Fruit fly (Drosophila melanogaster): ENCODE results near the gene CG44215.

The CG44215 gene

DNA sequence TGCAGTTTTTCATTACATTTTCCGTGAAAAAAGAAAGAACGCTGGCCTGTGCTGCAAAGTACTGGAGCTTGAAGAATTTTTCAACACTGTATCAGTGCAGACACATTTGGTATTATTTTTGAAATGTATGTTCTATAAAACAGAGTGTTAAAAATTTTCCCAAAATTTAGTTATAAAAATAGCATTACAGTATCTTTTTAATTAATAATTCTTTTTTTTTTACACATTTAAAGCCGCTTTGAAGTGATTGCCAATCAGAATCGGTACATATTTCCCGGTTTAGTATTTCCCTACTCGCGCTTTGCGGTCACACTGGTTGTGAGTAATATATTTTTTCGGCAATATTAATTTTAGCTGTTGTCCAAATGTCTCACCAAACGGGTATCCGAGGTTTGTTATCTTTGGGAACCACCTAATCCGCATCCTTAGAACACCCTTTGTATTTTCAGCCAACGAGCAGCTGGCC, 31.9 kb downstream of the CG44215 start, which contains the start of the genes Abi and twf:
Abi (minus strand) TSS at position 74 of the 466 bp plus-strand sequence.
twf (plus strand) TSS at position 308 of the 466 bp plus-strand sequence.
- peak; percentile 75 for TF ChIP-seq CG13123 (GFP tag; optimal IDR thresholded peaks at IDR 0.05)
- TF ChIP-seq ham (GFP tag; IDR thresholded peaks at IDR 0.05), result no peak
- peak; percentile 45; the same call in 1 of the 2 replicates for TF ChIP-seq E2f1 (GFP tag; IDR thresholded peaks at IDR 0.05)
- peak; percentile 34 for TF ChIP-seq CG7786 (GFP tag; optimal IDR thresholded peaks at IDR 0.05)
- TF ChIP-seq eve (GFP tag; optimal IDR thresholded peaks at IDR 0.05), result no peak
- peak; percentile 85 for TF ChIP-seq kay (GFP tag; optimal IDR thresholded peaks at IDR 0.05)
- no peak for TF ChIP-seq usp (GFP tag; optimal IDR thresholded peaks at IDR 0.05)
- no peak for TF ChIP-seq CG15269 (tag; optimal IDR thresholded peaks at IDR 0.05)
- TF ChIP-seq CG11560 (tag; IDR thresholded peaks at IDR 0.05), result no peak
- no peak for TF ChIP-seq ro (GFP tag; IDR thresholded peaks at IDR 0.05)
- no peak for TF ChIP-seq CG12236 (GFP tag; optimal IDR thresholded peaks at IDR 0.05)
- peak; percentile 32; the same call in 1 of the 2 replicates for TF ChIP-seq ranshi (GFP tag; IDR thresholded peaks at IDR 0.05)
- no peak for TF ChIP-seq CG6765 (GFP tag; optimal IDR thresholded peaks at IDR 0.05)
- peak; percentile 90 for TF ChIP-seq CG30403 (GFP tag; optimal IDR thresholded peaks at IDR 0.05)
- TF ChIP-seq Usf (GFP tag; optimal IDR thresholded peaks at IDR 0.05), result no peak
- no peak for TF ChIP-seq D (optimal IDR thresholded peaks at IDR 0.05)
- peak; percentile 34 for TF ChIP-seq D (GFP tag; optimal IDR thresholded peaks at IDR 0.05)
- no peak for TF ChIP-seq CG7987 (GFP tag; optimal IDR thresholded peaks at IDR 0.05)
- peak; percentile 35 for TF ChIP-seq CG30431 (GFP tag; optimal IDR thresholded peaks at IDR 0.05)
- no peak for TF ChIP-seq wek (GFP tag; optimal IDR thresholded peaks at IDR 0.05)
- peak; percentile 42; the same call in 1 of the 2 replicates for TF ChIP-seq Taf1 (GFP tag; IDR thresholded peaks at IDR 0.05)
- no peak for TF ChIP-seq ab (GFP tag; optimal IDR thresholded peaks at IDR 0.05)
- no peak for TF ChIP-seq pfk (GFP tag; optimal IDR thresholded peaks at IDR 0.05)
- TF ChIP-seq CG3281 (GFP tag; optimal IDR thresholded peaks at IDR 0.05), result peak; percentile 60
- TF ChIP-seq Spps (tag; optimal IDR thresholded peaks at IDR 0.05), result peak; percentile 29
- peak; percentile 67; the same call in 1 of the 2 replicates for TF ChIP-seq NFAT (GFP tag; IDR thresholded peaks at IDR 0.05)
- peak; percentile 58 for TF ChIP-seq HHEX (GFP tag; optimal IDR thresholded peaks at IDR 0.05)
- peak; percentile 46 for TF ChIP-seq pho (GFP tag; optimal IDR thresholded peaks at IDR 0.05)
- TF ChIP-seq psq (GFP tag; optimal IDR thresholded peaks at IDR 0.05), result peak; percentile 42
- TF ChIP-seq Stat92E (GFP tag; optimal IDR thresholded peaks at IDR 0.05), result peak in 1 of 3 experiments; percentile 36
- TF ChIP-seq CG7745 (tag; optimal IDR thresholded peaks at IDR 0.05), result no peak
- TF ChIP-seq CG13775 (GFP tag; optimal IDR thresholded peaks at IDR 0.05), result peak; percentile 74
- TF ChIP-seq CG6689 (GFP tag; IDR thresholded peaks at IDR 0.05), result peak; percentile 72
- TF ChIP-seq Xrp1 (GFP tag; IDR thresholded peaks at IDR 0.05), result peak; percentile 72; the same call in 1 of the 2 replicates
- TF ChIP-seq Dbx (GFP tag; IDR thresholded peaks at IDR 0.05), result peak; percentile 75
- peak; percentile 70 for TF ChIP-seq az2 (GFP tag; optimal IDR thresholded peaks at IDR 0.05)
- TF ChIP-seq Sry-δ (GFP tag; optimal IDR thresholded peaks at IDR 0.05), result peak; percentile 35
- peak; percentile 65 for TF ChIP-seq dmrt11E (tag; optimal IDR thresholded peaks at IDR 0.05)
- no peak for TF ChIP-seq chinmo (GFP tag; IDR thresholded peaks at IDR 0.05; ENCODE audit: partially characterized antibody)
- no peak for TF ChIP-seq jing (GFP tag; optimal IDR thresholded peaks at IDR 0.05)
- no peak for TF ChIP-seq CG1024 (GFP tag; IDR thresholded peaks at IDR 0.05)
- TF ChIP-seq Atf6 (GFP tag; IDR thresholded peaks at IDR 0.05), result peak; percentile 65
- no peak for TF ChIP-seq HLHmδ (GFP tag; optimal IDR thresholded peaks at IDR 0.05)
- peak; percentile 60 for TF ChIP-seq CG8388 (GFP tag; optimal IDR thresholded peaks at IDR 0.05)
- no peak for TF ChIP-seq CkIIα-i1 (GFP tag; IDR thresholded peaks at IDR 0.05)
- TF ChIP-seq bab2 (GFP tag; optimal IDR thresholded peaks at IDR 0.05), result peak; percentile 34
- TF ChIP-seq seq (GFP tag; IDR thresholded peaks at IDR 0.05), result no peak
- peak; percentile 32; the same call in 1 of the 2 replicates for TF ChIP-seq wdn (GFP tag; IDR thresholded peaks at IDR 0.05)
- peak; percentile 74 for TF ChIP-seq PHDP (tag; optimal IDR thresholded peaks at IDR 0.05)
- peak; percentile 80 for TF ChIP-seq slbo (GFP tag; IDR thresholded peaks at IDR 0.05)
- no peak for TF ChIP-seq CG10565 (GFP tag; optimal IDR thresholded peaks at IDR 0.05)
- TF ChIP-seq Hr3 (GFP tag; optimal IDR thresholded peaks at IDR 0.05), result peak; percentile 72

Measured in whole organism, embryonic.